Fruit fly (Drosophila melanogaster) whole organism, embryonic: Measurements from ENCODE around the gene CG17202.
A peak's percentile ranks its signal among the peaks of the same experiment; 100 is the strongest.

Experiments
- Bteb2 ChIP-seq: fragments of 200-800 bp; sonication (Bioruptor generic); optimal IDR thresholded peaks from 2 replicates; lab custom pipeline; 2016; ENCODE audit warnings: missing biosample characterization, missing genetic modification characterization
- CG10654 ChIP-seq: fragments of 200-800 bp; sonication (Bioruptor generic); optimal IDR thresholded peaks from 2 replicates; lab custom pipeline; 2016; ENCODE audit warnings: missing biosample characterization, missing genetic modification characterization
- CG12155 ChIP-seq: fragments of 200-800 bp; sonication (Bioruptor generic); optimal IDR thresholded peaks from 3 replicates; lab custom pipeline; 2016; ENCODE audit warnings: missing biosample characterization, missing genetic modification characterization
- CG12744 ChIP-seq: fragments of 200-800 bp; sonication (Bioruptor generic); optimal IDR thresholded peaks from 2 replicates; lab custom pipeline; 2016; ENCODE audit warnings: missing biosample characterization, missing genetic modification characterization
- CG12942 ChIP-seq: fragments of 200-800 bp; sonication (Bioruptor generic); optimal IDR thresholded peaks from 3 replicates; lab custom pipeline; 2016; ENCODE audit warnings: missing biosample characterization, missing genetic modification characterization
- CG14965 ChIP-seq: fragments of 200-800 bp; sonication (Bioruptor generic); optimal IDR thresholded peaks from 2 replicates; lab custom pipeline; 2016; ENCODE audit warnings: missing biosample characterization, missing genetic modification characterization, borderline replicate concordance
- CG17568 ChIP-seq: fragments of 200-800 bp; sonication (Bioruptor generic); optimal IDR thresholded peaks from 2 replicates; lab custom pipeline; 2018; ENCODE audit warnings: missing biosample characterization, mild to moderate bottlenecking, missing genetic modification characterization, moderate library complexity
- CG18011 ChIP-seq: fragments of 200-800 bp; sonication (Bioruptor generic); optimal IDR thresholded peaks from 2 replicates; lab custom pipeline; 2017; ENCODE audit warnings: missing biosample characterization, missing genetic modification characterization, mild to moderate bottlenecking, moderate library complexity, missing genotype
- CG18262 ChIP-seq: fragments of 200-800 bp; optimal IDR thresholded peaks from 3 replicates; lab custom pipeline; 2019; ENCODE audit warnings: missing biosample characterization, mild to moderate bottlenecking, missing genetic modification characterization, moderate library complexity
- CG18599 ChIP-seq: fragments of 200-800 bp; sonication (Bioruptor generic); optimal IDR thresholded peaks from 3 replicates; lab custom pipeline; 2017; ENCODE audit warnings: missing biosample characterization, missing genetic modification characterization, mild to moderate bottlenecking, moderate library complexity, missing genetic modification reagents
- CG34376 ChIP-seq: fragments of 200-800 bp; sonication (Bioruptor generic); optimal IDR thresholded peaks from 2 replicates; lab custom pipeline; 2018; ENCODE audit warnings: missing biosample characterization, mild to moderate bottlenecking, missing genetic modification characterization
- CG3847 ChIP-seq: fragments of 200-800 bp; sonication (Bioruptor generic); IDR thresholded peaks from 2 replicates; pipeline ENCODE4 v1.3.6; 2022; ENCODE audit warnings: missing biosample characterization, missing genetic modification characterization
- CG4282 ChIP-seq: fragments of 200-800 bp; sonication (Bioruptor generic); optimal IDR thresholded peaks from 2 replicates; lab custom pipeline; 2016; ENCODE audit warnings: missing biosample characterization, missing genetic modification characterization
- CG4854 ChIP-seq: fragments of 200-800 bp; sonication (Bioruptor generic); optimal IDR thresholded peaks from 2 replicates; lab custom pipeline; 2016; ENCODE audit warnings: missing biosample characterization, missing genetic modification characterization, inconsistent platforms
- CG6272 ChIP-seq: fragments of 200-800 bp; sonication (Bioruptor generic); IDR thresholded peaks from 2 replicates; pipeline ENCODE4 v1.3.6; 2022; ENCODE audit warnings: missing biosample characterization, missing genetic modification characterization
- CG7271 ChIP-seq: fragments of 200-800 bp; sonication (Bioruptor generic); optimal IDR thresholded peaks from 2 replicates; lab custom pipeline; 2018; ENCODE audit warnings: missing biosample characterization, mild to moderate bottlenecking, missing genetic modification characterization, moderate library complexity
- CG8765 ChIP-seq: fragments of 200-800 bp; sonication (Bioruptor generic); IDR thresholded peaks from 2 replicates; pipeline ENCODE4 v1.3.6; 2022; ENCODE audit warnings: missing biosample characterization, missing genetic modification characterization
- CG9932 ChIP-seq: fragments of 200-800 bp; sonication (Bioruptor generic); IDR thresholded peaks from 2 replicates; pipeline ENCODE4 v1.3.6; 2022; ENCODE audit warnings: missing biosample characterization, missing genetic modification characterization
- Ets65A ChIP-seq: fragments of 200-800 bp; sonication (Bioruptor generic); peaks from one replicate; lab custom pipeline; 2016; ENCODE audit warnings: missing biosample characterization, missing genetic modification characterization
- Hand ChIP-seq: fragments of 200-800 bp; sonication (Bioruptor generic); optimal IDR thresholded peaks from 2 replicates; lab custom pipeline; 2017; ENCODE audit warnings: mild to moderate bottlenecking, missing biosample characterization, missing genetic modification reagents, missing genetic modification characterization
- Mad ChIP-seq: fragments of 200-800 bp; sonication (Bioruptor generic); optimal IDR thresholded peaks from 2 replicates; lab custom pipeline; 2016; ENCODE audit warnings: missing biosample characterization, missing genetic modification characterization
- Myb ChIP-seq: fragments of 200-800 bp; sonication (Bioruptor generic); optimal IDR thresholded peaks from 2 replicates; lab custom pipeline; 2016; ENCODE audit warnings: missing biosample characterization, missing genetic modification characterization
- Oaz ChIP-seq: fragments of 200-800 bp; sonication (Bioruptor generic); IDR thresholded peaks from 2 replicates; pipeline ENCODE4 v1.3.6; 2022; ENCODE audit warnings: missing biosample characterization, missing genetic modification characterization
- Rx ChIP-seq: fragments of 200-800 bp; sonication (Bioruptor generic); IDR thresholded peaks from 2 replicates; pipeline ENCODE4 v1.3.6; 2022; ENCODE audit warnings: missing biosample characterization, missing genetic modification characterization
- Xrp1 ChIP-seq: fragments of 200-800 bp; sonication (Bioruptor generic); IDR thresholded peaks from 2 replicates; pipeline ENCODE4 v1.3.6; 2022; ENCODE audit warnings: missing biosample characterization, missing genetic modification characterization
- YL-1 ChIP-seq: fragments of 200-800 bp; sonication (Bioruptor generic); optimal IDR thresholded peaks from 3 replicates; lab custom pipeline; 2017; ENCODE audit warnings: missing biosample characterization, mild to moderate bottlenecking, missing genetic modification characterization
- ase ChIP-seq: fragments of 200-800 bp; sonication (Bioruptor generic); IDR thresholded peaks from 3 replicates; pipeline ENCODE4 v1.3.6; 2022; ENCODE audit warnings: missing biosample characterization, missing genetic modification characterization
- cas ChIP-seq: fragments of 200-800 bp; sonication (Bioruptor generic); IDR thresholded peaks from 2 replicates; pipeline ENCODE4 v1.3.6; 2022; ENCODE audit warnings: missing biosample characterization, missing genetic modification characterization
- chinmo ChIP-seq: fragments of 200-800 bp; sonication (Bioruptor generic); IDR thresholded peaks from 4 replicates; pipeline ENCODE4 v1.3.6; 2022; ENCODE audit warnings: missing biosample characterization, missing genetic modification characterization; ENCODE audit not compliant: partially characterized antibody
- crol ChIP-seq: fragments of 200-800 bp; sonication (Bioruptor generic); IDR thresholded peaks from 2 replicates; pipeline ENCODE4 v1.3.6; 2022; ENCODE audit warnings: missing biosample characterization, missing genetic modification characterization
- crp ChIP-seq, 2 experiments: fragments of 200-800 bp; sonication (Bioruptor generic); optimal IDR thresholded peaks; 2 replicates in 1 of 2; 3 replicates in 1 of 2; lab custom pipeline; 2017; ENCODE audit warnings: missing biosample characterization in 2 of 2, missing genetic modification characterization in 2 of 2, mild to moderate bottlenecking in 1 of 2, moderate library complexity in 1 of 2
- fru ChIP-seq: fragments of >200 bp; optimal IDR thresholded peaks from 2 replicates; lab custom pipeline; 2017
- ftz-f1 ChIP-seq: fragments of 200-800 bp; sonication (Bioruptor generic); optimal IDR thresholded peaks from 2 replicates; lab custom pipeline; 2016; ENCODE audit warnings: missing biosample characterization, missing genetic modification characterization
- fu2 ChIP-seq: fragments of 200-800 bp; sonication (Bioruptor generic); optimal IDR thresholded peaks from 2 replicates; lab custom pipeline; 2016; ENCODE audit warnings: missing biosample characterization, missing genetic modification characterization
- gce ChIP-seq: fragments of 200-800 bp; sonication (Bioruptor generic); IDR thresholded peaks from 3 replicates; pipeline ENCODE4 v1.3.6; 2022; ENCODE audit warnings: missing biosample characterization, missing genetic modification characterization
- gcm ChIP-seq: fragments of 200-800 bp; sonication (Bioruptor generic); optimal IDR thresholded peaks from 2 replicates; lab custom pipeline; 2019; ENCODE audit warnings: missing biosample characterization, mild to moderate bottlenecking, missing genetic modification characterization, moderate library complexity
- grau ChIP-seq: fragments of 200-800 bp; optimal IDR thresholded peaks from 3 replicates; lab custom pipeline; 2019; ENCODE audit warnings: missing biosample characterization, mild to moderate bottlenecking, missing genetic modification characterization, moderate library complexity
- jing ChIP-seq: fragments of 200-800 bp; sonication (Bioruptor generic); optimal IDR thresholded peaks from 2 replicates; lab custom pipeline; 2018; ENCODE audit warnings: missing biosample characterization, mild to moderate bottlenecking, missing genetic modification characterization
- ken ChIP-seq: fragments of 200-800 bp; sonication (Bioruptor generic); IDR thresholded peaks from 3 replicates; pipeline ENCODE4 v1.3.6; 2022; ENCODE audit warnings: missing biosample characterization, missing genetic modification characterization
- lab ChIP-seq: fragments of 200-800 bp; sonication (Bioruptor generic); optimal IDR thresholded peaks from 3 replicates; lab custom pipeline; 2017; ENCODE audit warnings: missing biosample characterization, missing genetic modification characterization, mild to moderate bottlenecking, moderate library complexity, missing genetic modification reagents
- lmd ChIP-seq: fragments of 200-800 bp; sonication (Bioruptor generic); IDR thresholded peaks from 2 replicates; pipeline ENCODE4 v1.3.6; 2022; ENCODE audit warnings: missing biosample characterization, missing genetic modification characterization
- mld ChIP-seq: fragments of 200-800 bp; sonication (Bioruptor generic); IDR thresholded peaks from 3 replicates; pipeline ENCODE4 v1.3.6; 2022; ENCODE audit warnings: missing biosample characterization, missing genetic modification characterization; ENCODE audit not compliant: partially characterized antibody
- nau ChIP-seq: fragments of 200-800 bp; sonication (Bioruptor generic); optimal IDR thresholded peaks from 3 replicates; lab custom pipeline; 2017; ENCODE audit warnings: missing biosample characterization, mild to moderate bottlenecking, missing genetic modification characterization, missing genetic modification reagents
- pan ChIP-seq, 4 experiments: fragments of >200 bp in 3 of 4; fragments of 200-800 bp in 1 of 4; sonication (Bioruptor generic) in 1 of 4; optimal IDR thresholded peaks in 3 of 4; IDR thresholded peaks in 1 of 4; 2 replicates each; pipeline versions ENCODE4 v1.3.6 to Lab custom; 2017 to 2022; ENCODE audit warnings: missing biosample characterization in 2 of 4, missing genetic modification characterization in 2 of 4, mixed read lengths in 1 of 4
- pros ChIP-seq: fragments of 200-800 bp; sonication (Bioruptor generic); optimal IDR thresholded peaks from 3 replicates; lab custom pipeline; 2019; ENCODE audit warnings: missing biosample characterization, mild to moderate bottlenecking, missing genetic modification characterization, moderate library complexity
- run ChIP-seq: fragments of 200-800 bp; sonication (Bioruptor generic); optimal IDR thresholded peaks from 3 replicates; lab custom pipeline; 2018; ENCODE audit warnings: missing biosample characterization, mild to moderate bottlenecking, missing genetic modification characterization
- sd ChIP-seq: fragments of 200-800 bp; sonication (Bioruptor generic); optimal IDR thresholded peaks from 3 replicates; lab custom pipeline; 2018; ENCODE audit warnings: missing biosample characterization, mild to moderate bottlenecking, missing genetic modification characterization, moderate library complexity
- tap ChIP-seq: fragments of 200-800 bp; optimal IDR thresholded peaks from 3 replicates; lab custom pipeline; 2019; ENCODE audit warnings: missing biosample characterization, mild to moderate bottlenecking, missing genetic modification characterization, moderate library complexity
- tll ChIP-seq, 2 experiments: fragments of 200-800 bp in 1 of 2; fragments of >200 bp in 1 of 2; sonication (Bioruptor generic) in 1 of 2; optimal IDR thresholded peaks; 2 replicates each; lab custom pipeline; 2017 to 2019; ENCODE audit warnings: missing biosample characterization in 2 of 2, missing genetic modification characterization in 2 of 2, mild to moderate bottlenecking in 1 of 2, moderate library complexity in 1 of 2
- vfl ChIP-seq: fragments of 200-800 bp; sonication (Bioruptor generic); optimal IDR thresholded peaks from 2 replicates; lab custom pipeline; 2016; ENCODE audit warnings: missing biosample characterization, missing genetic modification characterization

The CG17202 gene

DNA sequence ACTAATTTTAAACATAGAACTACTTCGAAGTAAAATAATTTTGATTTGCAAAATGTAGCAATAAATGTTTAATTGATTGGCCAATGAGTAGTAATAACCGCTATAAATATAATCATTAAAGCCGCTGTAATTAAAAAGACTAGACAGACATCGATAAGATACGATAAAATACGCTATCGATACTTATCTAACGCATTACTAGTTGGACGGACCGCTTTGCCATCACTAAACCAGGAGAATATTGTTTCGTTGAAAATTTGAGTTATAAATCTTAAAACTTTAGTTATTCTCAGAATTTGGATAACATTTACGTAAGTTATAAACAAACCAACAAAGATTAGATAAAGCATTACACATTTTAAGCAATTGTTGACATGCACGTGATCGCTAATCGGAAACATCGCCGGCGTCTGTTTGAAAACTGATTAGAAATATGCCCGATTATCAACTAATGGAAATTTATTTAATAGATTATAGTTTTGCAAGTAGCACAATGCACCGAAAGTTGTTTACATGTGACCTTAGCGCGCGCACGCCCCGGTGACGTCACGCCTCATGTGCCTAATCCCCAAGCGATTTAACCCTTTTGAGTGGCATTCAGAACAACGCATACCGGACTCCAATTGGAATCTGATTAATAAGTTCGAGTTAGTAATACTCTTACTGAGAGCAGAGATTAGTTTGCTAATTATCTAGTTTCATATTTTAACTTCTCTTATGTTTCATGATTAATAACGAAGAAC, 17.0 kb downstream of the CG17202 start, which contains the start of gene Desat1 (continued):
- no peak for TF ChIP-seq Hand (GFP tag; lab: Kevin White, UChicago)
- TF ChIP-seq CG8765 (GFP tag; lab: Robert Waterston, UW): no peak
- TF ChIP-seq CG10654 (GFP tag; lab: Kevin White, UChicago): no peak
- no peak for TF ChIP-seq cas (GFP tag; lab: Robert Waterston, UW)
- peak; percentile 8 for TF ChIP-seq ftz-f1
- no peak for TF ChIP-seq Ets65A (GFP tag; lab: Kevin White, UChicago)
- TF ChIP-seq nau: no peak
- no peak for TF ChIP-seq CG12155 (GFP tag; lab: Kevin White, UChicago)
- TF ChIP-seq CG18599: no peak
- no peak for TF ChIP-seq CG6272
- TF ChIP-seq CG17568: no peak
- no peak for TF ChIP-seq CG18011 (GFP tag; lab: Kevin White, UChicago)
- TF ChIP-seq run (tag; lab: Kevin White, UChicago): no peak
- peak; percentile 72 for TF ChIP-seq mld (GFP tag; lab: Robert Waterston, UW)
- no peak for TF ChIP-seq ase
- TF ChIP-seq CG12942 (GFP tag; lab: Kevin White, UChicago): no peak
- peak; percentile 74 for TF ChIP-seq CG34376 (GFP tag; lab: Kevin White, UChicago)
- TF ChIP-seq lab (GFP tag; lab: Kevin White, UChicago): no peak
- TF ChIP-seq ken (GFP tag; lab: Robert Waterston, UW): no peak
- TF ChIP-seq grau: peak; percentile 16
- TF ChIP-seq CG4854 (GFP tag; lab: Kevin White, UChicago): no peak
- TF ChIP-seq tap (tag; lab: Kevin White, UChicago): no peak
- TF ChIP-seq pan (optimal IDR thresholded peaks at IDR 0.05; lab: Kevin White, UChicago): no peak
- no peak for TF ChIP-seq pan (GFP tag; optimal IDR thresholded peaks at IDR 0.05 in 1 of 2, IDR thresholded peaks at IDR 0.05 in 1 of 2)
- peak; percentile 27 for TF ChIP-seq gcm (GFP tag; lab: Kevin White, UChicago)
- peak; percentile 55 for TF ChIP-seq YL-1
- TF ChIP-seq vfl (GFP tag; lab: Kevin White, UChicago): no peak
- TF ChIP-seq Oaz (GFP tag; lab: Robert Waterston, UW): no peak
- TF ChIP-seq chinmo (GFP tag; lab: Robert Waterston, UW): peak; percentile 89; the same call in 3 of the 4 replicates
- no peak for TF ChIP-seq fu2 (GFP tag; lab: Kevin White, UChicago)
- peak; percentile 85 for TF ChIP-seq Myb (GFP tag; lab: Kevin White, UChicago)
- TF ChIP-seq CG9932 (GFP tag; lab: Robert Waterston, UW): peak; percentile 20; the same call in 1 of the 2 replicates
- TF ChIP-seq Rx (GFP tag; lab: Robert Waterston, UW): no peak
- TF ChIP-seq fru (lab: Kevin White, UChicago): no peak
- no peak for TF ChIP-seq lmd (GFP tag; lab: Robert Waterston, UW)
- TF ChIP-seq jing (GFP tag; lab: Kevin White, UChicago): no peak
- TF ChIP-seq Bteb2 (GFP tag; lab: Kevin White, UChicago): no peak
- no peak for TF ChIP-seq pros
- TF ChIP-seq Mad (GFP tag; lab: Kevin White, UChicago): no peak
- TF ChIP-seq CG4282 (GFP tag; lab: Kevin White, UChicago): no peak
- no peak for TF ChIP-seq Xrp1 (GFP tag; lab: Robert Waterston, UW)
- TF ChIP-seq CG12744 (GFP tag; lab: Kevin White, UChicago): no peak
- no peak for TF ChIP-seq CG3847
- no peak for TF ChIP-seq crol (GFP tag; lab: Robert Waterston, UW)
- no peak for TF ChIP-seq gce (GFP tag; lab: Robert Waterston, UW)
- no peak for TF ChIP-seq tll (GFP tag; optimal IDR thresholded peaks at IDR 0.05; lab: Kevin White, UChicago)
- no peak for TF ChIP-seq crp (GFP tag; optimal IDR thresholded peaks at IDR 0.05; lab: Kevin White, UChicago)
- peak; percentile 29 for TF ChIP-seq sd (tag; lab: Kevin White, UChicago)
- no peak for TF ChIP-seq CG14965 (GFP tag; lab: Kevin White, UChicago)
- no peak for TF ChIP-seq CG18262 (tag; lab: Kevin White, UChicago)
- no peak for TF ChIP-seq CG7271
